Worm (Caenorhabditis elegans): ENCODE results near the gene B0035.13.

B0035.13 gene

ce11 chrIV:11259485-11259972 lies 47.0 kb downstream of the B0035.13 start, which contains the start of gene gtl-1:
TSS of gene gtl-1 (minus strand) at chrIV:11259535.
- TF ChIP-seq set-16 (GFP tag; IDR thresholded peaks at IDR 0.05), result no peak
- no peak for TF ChIP-seq sdz-12 (GFP tag; optimal IDR thresholded peaks at IDR 0.05)
- TF ChIP-seq vab-7 (GFP tag; IDR thresholded peaks at IDR 0.05), result no peak
- no peak for TF ChIP-seq lin-1 (GFP tag; IDR thresholded peaks at IDR 0.05)
- TF ChIP-seq snpc-4 (tag; optimal IDR thresholded peaks at IDR 0.05), result no peak
- TF ChIP-seq fos-1 (tag; optimal IDR thresholded peaks at IDR 0.05), result no peak
- TF ChIP-seq pqm-1 (tag; optimal IDR thresholded peaks at IDR 0.05), result peak; percentile 96
- no peak for TF ChIP-seq nhr-237 (tag; optimal IDR thresholded peaks at IDR 0.05)
- TF ChIP-seq hlh-11 (tag; optimal IDR thresholded peaks at IDR 0.05), result peak; percentile 45
- peak in 1 of 2 experiments; percentile 38 for TF ChIP-seq unc-62 (GFP tag; optimal IDR thresholded peaks at IDR 0.05 in 1 of 2)
- TF ChIP-seq unc-62 (tag; optimal IDR thresholded peaks at IDR 0.05), result no peak
- no peak for TF ChIP-seq fkh-10 (GFP tag; optimal IDR thresholded peaks at IDR 0.05)
- no peak for TF ChIP-seq hmg-1.1 (GFP tag; IDR thresholded peaks at IDR 0.05)
- TF ChIP-seq nhr-48 (tag; optimal IDR thresholded peaks at IDR 0.05), result no peak
- TF ChIP-seq nhr-41 (GFP tag; IDR thresholded peaks at IDR 0.05), result no peak
- no peak for TF ChIP-seq nhr-10 (tag; optimal IDR thresholded peaks at IDR 0.05)
- no peak for TF ChIP-seq ama-1 (optimal IDR thresholded peaks at IDR 0.05)
- no peak for TF ChIP-seq mdl-1 (tag; optimal IDR thresholded peaks at IDR 0.05)
- 0 out of 2 replicates have a peak, but pooled peaks have one; percentile 9 for TF ChIP-seq arid-1 (GFP tag; conservative IDR thresholded peaks at IDR 0.05)
- TF ChIP-seq spr-1 (tag; optimal IDR thresholded peaks at IDR 0.05), result no peak
- TF ChIP-seq nhr-102 (tag; optimal IDR thresholded peaks at IDR 0.05), result no peak
- peak; percentile 73 for TF ChIP-seq nhr-28 (tag; optimal IDR thresholded peaks at IDR 0.05)
- TF ChIP-seq rbr-2 (tag; optimal IDR thresholded peaks at IDR 0.05), result no peak
- no peak for TF ChIP-seq Y75B8A.6 (GFP tag; IDR thresholded peaks at IDR 0.05)
- TF ChIP-seq ceh-28 (tag; optimal IDR thresholded peaks at IDR 0.05), result no peak
- no peak for TF ChIP-seq daf-8 (GFP tag; IDR thresholded peaks at IDR 0.05)
- TF ChIP-seq pha-4 (GFP tag; IDR thresholded peaks at IDR 0.05), result no peak
- no peak for TF ChIP-seq pha-4 (tag; optimal IDR thresholded peaks at IDR 0.05)
- TF ChIP-seq nhr-77 (tag; optimal IDR thresholded peaks at IDR 0.05), result no peak
- TF ChIP-seq Y48G9A.11 (GFP tag; IDR thresholded peaks at IDR 0.05), result no peak
- no peak for TF ChIP-seq hlh-30 (tag; optimal IDR thresholded peaks at IDR 0.05; ENCODE audit: insufficient read depth)
- TF ChIP-seq Y105C5A.15 (GFP tag; IDR thresholded peaks at IDR 0.05), result no peak
- no peak for TF ChIP-seq egl-27 (tag; optimal IDR thresholded peaks at IDR 0.05)
- peak; percentile 73 for TF ChIP-seq dmd-6 (GFP tag; IDR thresholded peaks at IDR 0.05)
- no peak for TF ChIP-seq F49E8.2 (tag; optimal IDR thresholded peaks at IDR 0.05; ENCODE audit: borderline replicate concordance)
- no peak for TF ChIP-seq php-3 (GFP tag; IDR thresholded peaks at IDR 0.05)
- TF ChIP-seq F44E2.7 (GFP tag; IDR thresholded peaks at IDR 0.05), result no peak
- no peak for TF ChIP-seq zag-1 (tag; optimal IDR thresholded peaks at IDR 0.05)
- no peak for TF ChIP-seq madf-5 (GFP tag; IDR thresholded peaks at IDR 0.05)
- TF ChIP-seq D1046.2 (GFP tag; IDR thresholded peaks at IDR 0.05), result no peak
- TF ChIP-seq unc-39 (tag; optimal IDR thresholded peaks at IDR 0.05), result no peak
- no peak for TF ChIP-seq mes-2 (tag; optimal IDR thresholded peaks at IDR 0.05; ENCODE audit: poor library complexity, severe bottlenecking)
- no peak for TF ChIP-seq daf-16 (GFP tag; optimal IDR thresholded peaks at IDR 0.05)
- peak; percentile 37 for TF ChIP-seq daf-16 (tag; optimal IDR thresholded peaks at IDR 0.05)
- peak; percentile 18 for TF ChIP-seq dve-1 (tag; optimal IDR thresholded peaks at IDR 0.05; ENCODE audit: insufficient read depth)
- no peak for TF ChIP-seq madf-9 (GFP tag; conservative IDR thresholded peaks at IDR 0.05)

Data from whole organism, L4 larva.